Worm (Caenorhabditis elegans): ENCODE measurements around the gene R01H2.2.

ce11 chrIII:7090545-7090944 is 34.2 kb downstream of the R01H2.2 start, which contains the start of gene ZK418.10:
- TF ChIP-seq mxl-3 (GFP tag; optimal IDR thresholded peaks at IDR 0.05) = no peak
- no peak for TF ChIP-seq F49E8.2 (tag; optimal IDR thresholded peaks at IDR 0.05; ENCODE audit: borderline replicate concordance)
- TF ChIP-seq Y75B8A.6 (GFP tag; IDR thresholded peaks at IDR 0.05) = no peak
- no peak for TF ChIP-seq pqm-1 (tag; optimal IDR thresholded peaks at IDR 0.05)

Measured in whole organism, L4 larva.